Worm (Caenorhabditis elegans): ENCODE measurements around the gene fbxa-215.

- no peak for TF ChIP-seq ceh-16 (tag; optimal IDR thresholded peaks at IDR 0.05)
- TF ChIP-seq snpc-4 (tag; optimal IDR thresholded peaks at IDR 0.05): peak; percentile 1
- no peak for TF ChIP-seq nhr-11 (tag; optimal IDR thresholded peaks at IDR 0.05)
- TF ChIP-seq nfya-1 (tag; optimal IDR thresholded peaks at IDR 0.05; ENCODE audit: insufficient read depth): peak; percentile 35
- no peak for TF ChIP-seq ZK546.5 (tag; optimal IDR thresholded peaks at IDR 0.05)
These were observed 29.1 kb upstream of the fbxa-215 start for ce11 chrIV:13695720-13696364.

All from whole organism, L3 larva.